Fruit fly (Drosophila melanogaster): Measurements from ENCODE around the gene Tsp33B.

dm6 chr2L:11806022-11806700, 14.0 kb upstream of the Tsp33B start:
- TF ChIP-seq CG15710 (tag; optimal IDR thresholded peaks at IDR 0.05): no peak
- no peak for TF ChIP-seq Ets98B (GFP tag; IDR thresholded peaks at IDR 0.05)
- TF ChIP-seq EcR (GFP tag; optimal IDR thresholded peaks at IDR 0.05): peak; percentile 24
- no peak for TF ChIP-seq gl (tag; optimal IDR thresholded peaks at IDR 0.05)
- TF ChIP-seq CG34367 (tag; optimal IDR thresholded peaks at IDR 0.05): no peak
- no peak for TF ChIP-seq CG8301 (tag; optimal IDR thresholded peaks at IDR 0.05)
- TF ChIP-seq CG32121 (GFP tag; IDR thresholded peaks at IDR 0.05): no peak
- peak; percentile 54; the same call in 1 of the 3 replicates for TF ChIP-seq CG4496 (GFP tag; IDR thresholded peaks at IDR 0.05)
- TF ChIP-seq Pif1A (GFP tag; optimal IDR thresholded peaks at IDR 0.05): no peak
- TF ChIP-seq Pif1B (GFP tag; optimal IDR thresholded peaks at IDR 0.05): no peak
